Worm (Caenorhabditis elegans): ENCODE results near the gene srt-28.

Gene srt-28

DNA sequence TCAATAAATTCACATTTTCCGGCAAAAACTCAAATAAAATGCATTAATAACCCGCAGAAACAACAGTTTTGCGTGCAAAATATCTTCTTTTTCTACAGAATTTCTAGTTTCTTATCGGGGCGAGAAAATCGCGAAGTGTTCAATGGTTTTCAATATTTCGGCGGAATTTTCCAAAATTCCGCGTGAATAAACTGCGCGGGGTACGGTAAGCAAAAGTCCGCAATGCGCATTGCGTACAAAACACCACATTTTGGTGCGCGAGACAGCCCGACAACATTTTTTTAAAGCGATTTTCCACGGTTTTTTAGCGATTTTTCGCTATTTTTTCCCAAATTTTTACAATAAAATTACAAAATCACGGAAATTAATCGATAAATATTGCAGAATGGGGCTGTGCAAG is 19.0 kb downstream of the srt-28 start, which contains the start of gene Y45G12B.2 (continued):
- no peak for TF ChIP-seq ccch-3 (GFP tag; optimal IDR thresholded peaks at IDR 0.05)
- TF ChIP-seq hlh-12 (tag; optimal IDR thresholded peaks at IDR 0.05), result no peak
- no peak for TF ChIP-seq hsf-1 (GFP tag; IDR thresholded peaks at IDR 0.05)
- TF ChIP-seq nfyb-1 (GFP tag; IDR thresholded peaks at IDR 0.05), result no peak
- TF ChIP-seq ceh-27 (GFP tag; optimal IDR thresholded peaks at IDR 0.05), result peak; percentile 3
- no peak for TF ChIP-seq lag-1 (GFP tag; IDR thresholded peaks at IDR 0.05)
- TF ChIP-seq mxl-1 (tag; optimal IDR thresholded peaks at IDR 0.05), result no peak
- TF ChIP-seq let-607 (tag; optimal IDR thresholded peaks at IDR 0.05), result no peak
- no peak for TF ChIP-seq Y79H2A.3 (GFP tag; conservative IDR thresholded peaks at IDR 0.05)
- TF ChIP-seq madf-10 (tag; optimal IDR thresholded peaks at IDR 0.05), result no peak
- TF ChIP-seq ztf-3 (GFP tag; optimal IDR thresholded peaks at IDR 0.05), result no peak
- TF ChIP-seq lsl-1 (GFP tag; optimal IDR thresholded peaks at IDR 0.05), result peak; percentile 93
- no peak for TF ChIP-seq K11D2.4 (GFP tag; IDR thresholded peaks at IDR 0.05)
- TF ChIP-seq pha-4 (tag; optimal IDR thresholded peaks at IDR 0.05), result no peak
- TF ChIP-seq B0336.3 (GFP tag; IDR thresholded peaks at IDR 0.05), result peak; percentile 53; the same call in 1 of the 2 replicates
- TF ChIP-seq sdz-38 (tag; optimal IDR thresholded peaks at IDR 0.05), result no peak
- TF ChIP-seq mel-28 (tag; optimal IDR thresholded peaks at IDR 0.05; ENCODE audit: borderline replicate concordance), result no peak
- no peak for TF ChIP-seq zfh-2 (GFP tag; conservative IDR thresholded peaks at IDR 0.05)
- TF ChIP-seq snpc-1.1 (tag; optimal IDR thresholded peaks at IDR 0.05; ENCODE audit: insufficient read depth), result no peak
- TF ChIP-seq aptf-3 (GFP tag; IDR thresholded peaks at IDR 0.05), result no peak
- TF ChIP-seq F55B11.4 (tag; optimal IDR thresholded peaks at IDR 0.05; ENCODE audit: borderline replicate concordance, insufficient read depth), result no peak
- TF ChIP-seq nhr-179 (tag; optimal IDR thresholded peaks at IDR 0.05), result no peak
- no peak for TF ChIP-seq tlf-1 (GFP tag; optimal IDR thresholded peaks at IDR 0.05)
- TF ChIP-seq snpc-4 (GFP tag; optimal IDR thresholded peaks at IDR 0.05), result no peak
- TF ChIP-seq snpc-4 (tag; optimal IDR thresholded peaks at IDR 0.05), result peak in 2 of 4 experiments; percentile 58 to 69
- no peak for TF ChIP-seq hmg-20 (GFP tag; IDR thresholded peaks at IDR 0.05)
- no peak for TF ChIP-seq rcor-1 (GFP tag; IDR thresholded peaks at IDR 0.05)
- no peak for TF ChIP-seq nfya-1 (tag; optimal IDR thresholded peaks at IDR 0.05; ENCODE audit: borderline replicate concordance, insufficient read depth)
- no peak for TF ChIP-seq tbx-9 (tag; optimal IDR thresholded peaks at IDR 0.05; ENCODE audit: borderline replicate concordance)
- no peak for TF ChIP-seq T07F8.4 (tag; optimal IDR thresholded peaks at IDR 0.05)
- no peak for TF ChIP-seq ceh-58 (GFP tag; IDR thresholded peaks at IDR 0.05)
- no peak for TF ChIP-seq F10E7.11 (tag; optimal IDR thresholded peaks at IDR 0.05)
- no peak for TF ChIP-seq ztf-25 (GFP tag; IDR thresholded peaks at IDR 0.05)
- TF ChIP-seq D2030.7 (GFP tag; IDR thresholded peaks at IDR 0.05), result peak; percentile 56; the same call in 1 of the 2 replicates
- no peak for TF ChIP-seq nhr-90 (tag; optimal IDR thresholded peaks at IDR 0.05)
- no peak for TF ChIP-seq dpff-1 (tag; optimal IDR thresholded peaks at IDR 0.05)
- peak; percentile 81 for TF ChIP-seq dox-1 (GFP tag; IDR thresholded peaks at IDR 0.05)
- no peak for TF ChIP-seq ekl-4 (GFP tag; IDR thresholded peaks at IDR 0.05)
- TF ChIP-seq ztf-22 (GFP tag; optimal IDR thresholded peaks at IDR 0.05), result no peak
- TF ChIP-seq F39B2.1 (GFP tag; IDR thresholded peaks at IDR 0.05), result no peak
- no peak for TF ChIP-seq fkh-3 (tag; optimal IDR thresholded peaks at IDR 0.05)
- no peak for TF ChIP-seq snpc-1.3 (tag; optimal IDR thresholded peaks at IDR 0.05; ENCODE audit: insufficient read depth)
- no peak for TF ChIP-seq bed-2 (GFP tag; IDR thresholded peaks at IDR 0.05)
- no peak for TF ChIP-seq snpc-3.4 (tag; optimal IDR thresholded peaks at IDR 0.05)
- no peak for TF ChIP-seq xnd-1 (tag; optimal IDR thresholded peaks at IDR 0.05)
- TF ChIP-seq nfya-2 (GFP tag; IDR thresholded peaks at IDR 0.05), result no peak
- peak; percentile 62; the same call in 1 of the 2 replicates for TF ChIP-seq pbrm-1 (GFP tag; IDR thresholded peaks at IDR 0.05)
- no peak for TF ChIP-seq ceh-79 (tag; optimal IDR thresholded peaks at IDR 0.05)
- no peak for TF ChIP-seq ztf-6 (GFP tag; IDR thresholded peaks at IDR 0.05)
